Worm (Caenorhabditis elegans): Measurements from ENCODE around the gene trm-2A.

trm-2A gene

DNA sequence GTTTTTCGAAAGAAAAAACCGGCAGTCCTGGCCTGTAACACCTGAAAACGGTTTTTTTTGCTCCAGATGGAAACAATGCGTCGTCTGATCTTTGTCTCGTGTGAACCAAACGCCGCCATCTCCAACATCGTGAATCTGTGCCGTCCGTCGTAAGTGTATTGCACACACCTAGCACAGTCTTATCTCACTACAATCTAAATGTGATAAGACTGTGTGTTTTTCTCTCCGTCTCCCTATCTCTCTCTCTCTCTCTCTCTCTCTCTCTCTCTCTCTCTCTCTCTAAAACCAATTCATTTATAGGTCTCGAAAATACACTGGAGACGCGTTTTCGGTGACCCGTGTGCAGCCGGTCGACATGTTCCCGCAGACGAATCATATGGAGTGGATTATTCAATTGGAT, 5.8 kb downstream of the trm-2A start (continued):
- TF ChIP-seq F10B5.3 (tag; optimal IDR thresholded peaks at IDR 0.05) (no peak), lir-3 (tag; optimal IDR thresholded peaks at IDR 0.05) (no peak), Y75B8A.6 (GFP tag; IDR thresholded peaks at IDR 0.05) (no peak), dmd-9 (GFP tag; IDR thresholded peaks at IDR 0.05) (no peak), egl-27 (tag; optimal IDR thresholded peaks at IDR 0.05) (no peak), saeg-2 (GFP tag; IDR thresholded peaks at IDR 0.05) (no peak), jun-1 (tag; optimal IDR thresholded peaks at IDR 0.05) (no peak), hmg-1.1 (GFP tag; IDR thresholded peaks at IDR 0.05) (no peak), zfp-3 (GFP tag; conservative IDR thresholded peaks at IDR 0.05) (no peak), spr-3 (GFP tag; optimal IDR thresholded peaks at IDR 0.05) (no peak), mdl-1 (tag; optimal IDR thresholded peaks at IDR 0.05) (peak in 1 of 2 experiments; percentile 53), zip-2 (tag; optimal IDR thresholded peaks at IDR 0.05) (no peak), hif-1 (tag; optimal IDR thresholded peaks at IDR 0.05) (no peak), ZK546.5 (tag; optimal IDR thresholded peaks at IDR 0.05) (no peak), mes-2 (tag; optimal IDR thresholded peaks at IDR 0.05; ENCODE audit: poor library complexity, severe bottlenecking) (peak; percentile 37), nhr-42 (GFP tag; IDR thresholded peaks at IDR 0.05) (no peak), ceh-20 (GFP tag; IDR thresholded peaks at IDR 0.05) (no peak), aly-2 (tag; optimal IDR thresholded peaks at IDR 0.05) (no peak), nhr-28 (tag; optimal IDR thresholded peaks at IDR 0.05) (peak; percentile 99), sdz-12 (GFP tag; optimal IDR thresholded peaks at IDR 0.05) (no peak), rbr-2 (tag; optimal IDR thresholded peaks at IDR 0.05) (no peak), daf-19 (GFP tag; conservative IDR thresholded peaks at IDR 0.05) (no peak), ces-1 (GFP tag; optimal IDR thresholded peaks at IDR 0.05) (no peak), nhr-102 (tag; optimal IDR thresholded peaks at IDR 0.05) (peak; percentile 20), lim-7 (GFP tag; IDR thresholded peaks at IDR 0.05) (no peak), D1046.2 (GFP tag; IDR thresholded peaks at IDR 0.05) (no peak), egl-43 (GFP tag; IDR thresholded peaks at IDR 0.05) (no peak), fkh-10 (GFP tag; optimal IDR thresholded peaks at IDR 0.05) (no peak), pqm-1 (tag; optimal IDR thresholded peaks at IDR 0.05) (peak; percentile 32), dpl-1 (GFP tag; optimal IDR thresholded peaks at IDR 0.05) (no peak), ama-1 (optimal IDR thresholded peaks at IDR 0.05) (no peak), pha-4 (GFP tag; IDR thresholded peaks at IDR 0.05) (no peak), pha-4 (tag; optimal IDR thresholded peaks at IDR 0.05) (no peak), dmd-6 (GFP tag; IDR thresholded peaks at IDR 0.05) (peak; percentile 77), Y48G9A.11 (GFP tag; IDR thresholded peaks at IDR 0.05) (no peak), F26F4.8 (GFP tag; conservative IDR thresholded peaks at IDR 0.05) (no peak), mxl-3 (GFP tag; optimal IDR thresholded peaks at IDR 0.05) (peak; percentile 82), ceh-82 (tag; optimal IDR thresholded peaks at IDR 0.05) (no peak), lsy-2 (tag; optimal IDR thresholded peaks at IDR 0.05) (no peak), php-3 (GFP tag; IDR thresholded peaks at IDR 0.05) (0 out of 2 replicates have a peak, but pooled peaks have one; percentile 28), lin-38 (GFP tag; IDR thresholded peaks at IDR 0.05) (peak; percentile 49), zip-11 (GFP tag; IDR thresholded peaks at IDR 0.05) (no peak), aha-1 (tag) (peak; percentile 63), F49E8.2 (tag; optimal IDR thresholded peaks at IDR 0.05; ENCODE audit: borderline replicate concordance) (no peak)

- no peak for TF ChIP-seq ceh-62 (tag; optimal IDR thresholded peaks at IDR 0.05)
- TF ChIP-seq mxl-3 (GFP tag; optimal IDR thresholded peaks at IDR 0.05) = no peak
- no peak for TF ChIP-seq Y105C5A.15 (GFP tag; IDR thresholded peaks at IDR 0.05)
- TF ChIP-seq nhr-42 (GFP tag; IDR thresholded peaks at IDR 0.05) = no peak
- no peak for TF ChIP-seq dpl-1 (GFP tag; optimal IDR thresholded peaks at IDR 0.05)
- TF ChIP-seq madf-5 (GFP tag; IDR thresholded peaks at IDR 0.05) = no peak
- no peak for TF ChIP-seq F44E2.7 (GFP tag; IDR thresholded peaks at IDR 0.05)
- TF ChIP-seq nhr-11 (tag; optimal IDR thresholded peaks at IDR 0.05) = no peak
- TF ChIP-seq dmd-8 (GFP tag; IDR thresholded peaks at IDR 0.05) = no peak
- TF ChIP-seq snpc-1.2 (GFP tag; IDR thresholded peaks at IDR 0.05) = no peak
- no peak for TF ChIP-seq gei-8 (GFP tag; optimal IDR thresholded peaks at IDR 0.05)
- no peak for TF ChIP-seq F49E8.2 (tag; optimal IDR thresholded peaks at IDR 0.05; ENCODE audit: borderline replicate concordance)
Measured at ce11 chrV:911474-911873, 6.7 kb downstream of the trm-2A start, which contains the start of gene adh-5. adh-5 (plus strand) TSS chrV:911774.
